Worm (Caenorhabditis elegans) whole organism, L3 larva: ENCODE results near the gene T10C6.10.

Source experiments
- egl-27 ChIP-seq: sonication (generic microtip); optimal IDR thresholded peaks from 4 replicates; lab custom pipeline; 2017; ENCODE audit warnings: missing biosample characterization, missing genetic modification reagents, missing genetic modification characterization
- mdl-1 ChIP-seq: fragments of 150-350 bp; optimal IDR thresholded peaks from 2 replicates; lab custom pipeline; 2014; ENCODE audit warnings: missing biosample characterization, missing genetic modification characterization
- nhr-11 ChIP-seq: fragments of 150-350 bp; optimal IDR thresholded peaks from 2 replicates; lab custom pipeline; 2014; ENCODE audit warnings: missing biosample characterization, missing genetic modification characterization
- nhr-76 ChIP-seq: fragments of 150-350 bp; sonication (generic microtip); optimal IDR thresholded peaks from 5 replicates; lab custom pipeline; 2014; ENCODE audit warnings: missing biosample characterization, missing genetic modification characterization
- snpc-4 ChIP-seq: fragments of 150-350 bp; optimal IDR thresholded peaks from 2 replicates; lab custom pipeline; 2014; ENCODE audit warnings: missing biosample characterization, missing genetic modification characterization
- tbx-2 ChIP-seq: sonication (generic microtip); optimal IDR thresholded peaks from 2 replicates; lab custom pipeline; 2016; ENCODE audit warnings: mild to moderate bottlenecking, missing genetic modification characterization, missing compliant biosample characterization
- unc-39 ChIP-seq: sonication (generic microtip); optimal IDR thresholded peaks from 4 replicates; lab custom pipeline; 2017; ENCODE audit warnings: missing biosample characterization, missing genetic modification characterization
- zag-1 ChIP-seq: fragments of 150-350 bp; optimal IDR thresholded peaks from 2 replicates; lab custom pipeline; 2014; ENCODE audit warnings: missing biosample characterization, missing genetic modification characterization

DNA sequence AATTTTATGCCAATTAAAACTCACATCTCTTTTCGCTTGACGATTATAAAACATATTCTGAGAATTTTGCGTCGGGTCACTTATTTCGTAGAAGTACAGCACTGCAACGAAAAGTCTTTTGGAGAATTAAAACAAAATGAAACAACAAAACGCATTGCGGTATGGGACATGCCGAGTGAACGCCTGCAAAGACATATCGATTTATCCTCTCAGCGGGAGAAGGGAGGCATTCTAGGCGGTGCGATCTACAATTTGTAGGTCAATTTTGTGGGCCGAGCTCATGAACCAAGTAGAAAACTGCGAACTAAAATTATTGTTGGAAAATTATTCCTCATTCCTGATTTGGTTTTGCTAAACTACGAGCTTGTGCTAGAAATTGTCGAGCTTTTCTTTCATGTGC is 17.2 kb downstream of the T10C6.10 start, which contains the start of gene F14H3.3:
- TF ChIP-seq mdl-1 (tag; lab: Kevin White, UChicago) (no peak), nhr-76 (no peak), egl-27 (tag; lab: Kevin White, UChicago) (no peak), zag-1 (tag; lab: Kevin White, UChicago) (no peak), tbx-2 (tag; lab: Kevin White, UChicago) (no peak), unc-39 (tag; lab: Kevin White, UChicago) (no peak), nhr-11 (tag; lab: Kevin White, UChicago) (no peak), snpc-4 (tag; lab: Kevin White, UChicago) (no peak)
